Fruit fly (Drosophila melanogaster) whole organism, embryonic: ENCODE measurements around the gene Cpr73D.

Source experiments
- CG10209 ChIP-seq: fragments of 200-800 bp; sonication (Bioruptor generic); optimal IDR thresholded peaks from 3 replicates; lab custom pipeline; 2017; ENCODE audit warnings: missing biosample characterization, mild to moderate bottlenecking, missing genetic modification characterization, missing genetic modification reagents
- CG10543 ChIP-seq: fragments of 200-800 bp; sonication (Bioruptor generic); optimal IDR thresholded peaks from 3 replicates; lab custom pipeline; 2017; ENCODE audit warnings: missing biosample characterization, mild to moderate bottlenecking, missing genetic modification characterization, moderate library complexity
- CG10654 ChIP-seq: fragments of 200-800 bp; sonication (Bioruptor generic); optimal IDR thresholded peaks from 2 replicates; lab custom pipeline; 2016; ENCODE audit warnings: missing biosample characterization, missing genetic modification characterization
- CG11560 ChIP-seq: fragments of 200-800 bp; sonication (Bioruptor generic); IDR thresholded peaks from 3 replicates; pipeline ENCODE4 v1.3.6; 2022; ENCODE audit warnings: missing biosample characterization, missing genetic modification characterization
- CG11695 ChIP-seq: fragments of 200-800 bp; sonication (Bioruptor generic); IDR thresholded peaks from 3 replicates; pipeline ENCODE4 v1.3.6; 2022; ENCODE audit warnings: missing biosample characterization, missing genetic modification characterization
- CG11696 ChIP-seq: fragments of 200-800 bp; sonication (Bioruptor generic); IDR thresholded peaks from 2 replicates; pipeline ENCODE4 v1.3.6; 2022; ENCODE audit warnings: missing biosample characterization, missing genetic modification characterization
- CG12744 ChIP-seq: fragments of 200-800 bp; sonication (Bioruptor generic); optimal IDR thresholded peaks from 2 replicates; lab custom pipeline; 2016; ENCODE audit warnings: missing biosample characterization, missing genetic modification characterization
- CG12769 ChIP-seq: fragments of 200-800 bp; sonication (Bioruptor generic); optimal IDR thresholded peaks from 2 replicates; lab custom pipeline; 2019; ENCODE audit warnings: missing biosample characterization, mild to moderate bottlenecking, missing genetic modification characterization, moderate library complexity
- CG12942 ChIP-seq: fragments of 200-800 bp; sonication (Bioruptor generic); optimal IDR thresholded peaks from 3 replicates; lab custom pipeline; 2016; ENCODE audit warnings: missing biosample characterization, missing genetic modification characterization
- CG13624 ChIP-seq: fragments of 200-800 bp; sonication (Bioruptor generic); optimal IDR thresholded peaks from 2 replicates; lab custom pipeline; 2016; ENCODE audit warnings: missing biosample characterization, missing genetic modification characterization
- CG13894 ChIP-seq: fragments of 200-800 bp; sonication (Bioruptor generic); optimal IDR thresholded peaks from 3 replicates; lab custom pipeline; 2018; ENCODE audit warnings: missing biosample characterization, mild to moderate bottlenecking, missing genetic modification characterization, moderate library complexity
- CG16813 ChIP-seq: fragments of 200-800 bp; sonication (Bioruptor generic); IDR thresholded peaks from 3 replicates; pipeline ENCODE4 v1.3.6; 2022; ENCODE audit warnings: missing biosample characterization, missing genetic modification characterization; ENCODE audit not compliant: partially characterized antibody
- CG17829 ChIP-seq: fragments of 200-800 bp; optimal IDR thresholded peaks from 2 replicates; lab custom pipeline; 2019; ENCODE audit warnings: missing biosample characterization, mild to moderate bottlenecking, missing genetic modification characterization, moderate library complexity
- CG2678 ChIP-seq: fragments of 200-800 bp; sonication (Bioruptor generic); optimal IDR thresholded peaks from 3 replicates; lab custom pipeline; 2019; ENCODE audit warnings: missing biosample characterization, mild to moderate bottlenecking, missing genetic modification characterization, moderate library complexity
- CG31365 ChIP-seq: fragments of 200-800 bp; sonication (Bioruptor generic); optimal IDR thresholded peaks from 2 replicates; lab custom pipeline; 2018; ENCODE audit warnings: missing biosample characterization, mild to moderate bottlenecking, missing genetic modification characterization
- CG33557 ChIP-seq: fragments of 200-800 bp; sonication (Bioruptor generic); optimal IDR thresholded peaks from 2 replicates; lab custom pipeline; 2019; ENCODE audit warnings: missing biosample characterization, mild to moderate bottlenecking, missing genetic modification characterization, moderate library complexity
- CG3407 ChIP-seq: fragments of 200-800 bp; sonication (Bioruptor generic); optimal IDR thresholded peaks from 2 replicates; lab custom pipeline; 2018; ENCODE audit warnings: missing biosample characterization, mild to moderate bottlenecking, missing genetic modification characterization
- CG34376 ChIP-seq: fragments of 200-800 bp; sonication (Bioruptor generic); optimal IDR thresholded peaks from 2 replicates; lab custom pipeline; 2018; ENCODE audit warnings: missing biosample characterization, mild to moderate bottlenecking, missing genetic modification characterization
- CG4820 ChIP-seq: fragments of 200-800 bp; sonication (Bioruptor generic); optimal IDR thresholded peaks from 3 replicates; lab custom pipeline; 2016; ENCODE audit warnings: missing biosample characterization, missing genetic modification characterization
- CG5245 ChIP-seq: fragments of 200-800 bp; sonication (Bioruptor generic); optimal IDR thresholded peaks from 3 replicates; lab custom pipeline; 2016; ENCODE audit warnings: missing biosample characterization, missing genetic modification characterization
- CG6654 ChIP-seq: fragments of 200-800 bp; sonication (Bioruptor generic); optimal IDR thresholded peaks from 2 replicates; lab custom pipeline; 2017; ENCODE audit warnings: missing biosample characterization, mild to moderate bottlenecking, missing genetic modification characterization
- CG7786 ChIP-seq: fragments of 200-800 bp; sonication (Bioruptor generic); optimal IDR thresholded peaks from 2 replicates; lab custom pipeline; 2016; ENCODE audit warnings: missing biosample characterization, missing genetic modification characterization
- CG8359 ChIP-seq: fragments of 200-800 bp; sonication (Bioruptor generic); optimal IDR thresholded peaks from 2 replicates; lab custom pipeline; 2017; ENCODE audit warnings: missing biosample characterization, mild to moderate bottlenecking, missing genetic modification characterization, borderline replicate concordance
- Dbx ChIP-seq: fragments of 200-800 bp; sonication (Bioruptor generic); IDR thresholded peaks from 3 replicates; pipeline ENCODE4 v1.3.6; 2022; ENCODE audit warnings: missing biosample characterization, missing genetic modification characterization
- Fer2 ChIP-seq: fragments of 200-800 bp; sonication (Bioruptor generic); optimal IDR thresholded peaks from 2 replicates; lab custom pipeline; 2018; ENCODE audit warnings: missing biosample characterization, mild to moderate bottlenecking, missing genetic modification characterization, moderate library complexity
- H2.0 ChIP-seq: fragments of 200-800 bp; sonication (Bioruptor generic); IDR thresholded peaks from 2 replicates; pipeline ENCODE4 v1.3.6; 2022; ENCODE audit warnings: missing biosample characterization, missing genetic modification characterization
- Hmx ChIP-seq: fragments of 200-800 bp; sonication (Bioruptor generic); optimal IDR thresholded peaks from 2 replicates; lab custom pipeline; 2016; ENCODE audit warnings: missing biosample characterization, missing genetic modification characterization
- Jarid2 ChIP-seq: fragments of 200-800 bp; sonication (Bioruptor generic); optimal IDR thresholded peaks from 3 replicates; lab custom pipeline; 2017; ENCODE audit warnings: mild to moderate bottlenecking, missing biosample characterization, missing genetic modification reagents, missing genetic modification characterization
- Max ChIP-seq: fragments of 200-800 bp; sonication (Bioruptor generic); optimal IDR thresholded peaks from 2 replicates; lab custom pipeline; 2016; ENCODE audit warnings: missing biosample characterization, mild to moderate bottlenecking, missing genetic modification characterization
- Neu2 ChIP-seq: fragments of 200-800 bp; sonication (Bioruptor generic); optimal IDR thresholded peaks from 3 replicates; lab custom pipeline; 2016; ENCODE audit warnings: missing biosample characterization, missing genetic modification characterization, borderline replicate concordance
- Sox100B ChIP-seq: fragments of 200-800 bp; sonication (Bioruptor generic); optimal IDR thresholded peaks from 3 replicates; lab custom pipeline; 2018; ENCODE audit warnings: missing biosample characterization, mild to moderate bottlenecking, missing genetic modification characterization
- Vsx1 ChIP-seq: fragments of 200-800 bp; sonication (Bioruptor generic); optimal IDR thresholded peaks from 2 replicates; lab custom pipeline; 2017; ENCODE audit warnings: missing biosample characterization, mild to moderate bottlenecking, missing genetic modification characterization, missing genetic modification reagents
- ash1 ChIP-seq: fragments of 200-800 bp; sonication (Bioruptor generic); optimal IDR thresholded peaks from 2 replicates; lab custom pipeline; 2018; ENCODE audit warnings: missing biosample characterization, mild to moderate bottlenecking, missing genetic modification characterization
- az2 ChIP-seq: fragments of 200-800 bp; sonication (Bioruptor generic); optimal IDR thresholded peaks from 3 replicates; lab custom pipeline; 2016; ENCODE audit warnings: missing biosample characterization, missing genetic modification characterization
- bsh ChIP-seq, 2 experiments: fragments of 200-800 bp; sonication (Bioruptor generic); optimal IDR thresholded peaks; 2 replicates each; lab custom pipeline; 2017 to 2018; ENCODE audit warnings: mild to moderate bottlenecking in 2 of 2, missing biosample characterization in 2 of 2, missing genetic modification characterization in 2 of 2, moderate library complexity in 1 of 2
- caup ChIP-seq: fragments of 200-800 bp; sonication (Bioruptor generic); optimal IDR thresholded peaks from 3 replicates; lab custom pipeline; 2017; ENCODE audit warnings: missing biosample characterization, mild to moderate bottlenecking, missing genetic modification characterization, moderate library complexity; ENCODE audit not compliant: severe bottlenecking
- cg ChIP-seq: fragments of 200-800 bp; sonication (Bioruptor generic); optimal IDR thresholded peaks from 3 replicates; lab custom pipeline; 2019; ENCODE audit warnings: missing biosample characterization, mild to moderate bottlenecking, missing genetic modification characterization, moderate library complexity
- ci ChIP-seq: fragments of 200-800 bp; sonication (Bioruptor generic); IDR thresholded peaks from 3 replicates; pipeline ENCODE4 v1.3.6; 2022; ENCODE audit warnings: missing biosample characterization, missing genetic modification characterization
- crol ChIP-seq: fragments of 200-800 bp; sonication (Bioruptor generic); IDR thresholded peaks from 2 replicates; pipeline ENCODE4 v1.3.6; 2022; ENCODE audit warnings: missing biosample characterization, missing genetic modification characterization
- dimm ChIP-seq: fragments of 200-800 bp; sonication (Bioruptor generic); IDR thresholded peaks from 2 replicates; pipeline ENCODE4 v1.3.6; 2022; ENCODE audit warnings: missing biosample characterization, missing genetic modification characterization
- ems ChIP-seq: fragments of 200-800 bp; sonication (Bioruptor generic); optimal IDR thresholded peaks from 3 replicates; lab custom pipeline; 2016; ENCODE audit warnings: missing biosample characterization, missing genetic modification characterization
- eyg ChIP-seq: fragments of 200-800 bp; sonication (Bioruptor generic); optimal IDR thresholded peaks from 3 replicates; lab custom pipeline; 2016; ENCODE audit warnings: missing biosample characterization, missing genetic modification characterization
- fd64A ChIP-seq: fragments of 200-800 bp; sonication (Bioruptor generic); optimal IDR thresholded peaks from 3 replicates; lab custom pipeline; 2018; ENCODE audit warnings: missing biosample characterization, mild to moderate bottlenecking, missing genetic modification characterization
- gcm2 ChIP-seq: fragments of 200-800 bp; sonication (Bioruptor generic); optimal IDR thresholded peaks from 2 replicates; lab custom pipeline; 2016; ENCODE audit warnings: missing biosample characterization, missing genetic modification characterization
- gsb-n ChIP-seq: fragments of 200-800 bp; sonication (Bioruptor generic); optimal IDR thresholded peaks from 3 replicates; lab custom pipeline; 2018; ENCODE audit warnings: missing biosample characterization, mild to moderate bottlenecking, missing genetic modification characterization
- hkb ChIP-seq, 2 experiments: fragments of 200-800 bp in 1 of 2; fragments of >200 bp in 1 of 2; sonication (Bioruptor generic) in 1 of 2; IDR thresholded peaks in 1 of 2; optimal IDR thresholded peaks in 1 of 2; 2 replicates each; pipeline versions ENCODE4 v1.3.6 to Lab custom; 2017 to 2022; ENCODE audit warnings: missing biosample characterization in 1 of 2, missing genetic modification characterization in 1 of 2
- mld ChIP-seq: fragments of 200-800 bp; sonication (Bioruptor generic); IDR thresholded peaks from 3 replicates; pipeline ENCODE4 v1.3.6; 2022; ENCODE audit warnings: missing biosample characterization, missing genetic modification characterization; ENCODE audit not compliant: partially characterized antibody
- repo ChIP-seq: fragments of 200-800 bp; sonication (Bioruptor generic); optimal IDR thresholded peaks from 2 replicates; lab custom pipeline; 2016; ENCODE audit warnings: missing biosample characterization, missing genetic modification characterization
- wek ChIP-seq: fragments of 200-800 bp; sonication (Bioruptor generic); optimal IDR thresholded peaks from 3 replicates; lab custom pipeline; 2018; ENCODE audit warnings: missing biosample characterization, mild to moderate bottlenecking, missing genetic modification characterization, moderate library complexity
- z ChIP-seq: fragments of 200-800 bp; sonication (Bioruptor generic); IDR thresholded peaks from 3 replicates; pipeline ENCODE4 v1.3.6; 2022; ENCODE audit warnings: missing biosample characterization, missing genetic modification characterization

Gene Cpr73D

DNA sequence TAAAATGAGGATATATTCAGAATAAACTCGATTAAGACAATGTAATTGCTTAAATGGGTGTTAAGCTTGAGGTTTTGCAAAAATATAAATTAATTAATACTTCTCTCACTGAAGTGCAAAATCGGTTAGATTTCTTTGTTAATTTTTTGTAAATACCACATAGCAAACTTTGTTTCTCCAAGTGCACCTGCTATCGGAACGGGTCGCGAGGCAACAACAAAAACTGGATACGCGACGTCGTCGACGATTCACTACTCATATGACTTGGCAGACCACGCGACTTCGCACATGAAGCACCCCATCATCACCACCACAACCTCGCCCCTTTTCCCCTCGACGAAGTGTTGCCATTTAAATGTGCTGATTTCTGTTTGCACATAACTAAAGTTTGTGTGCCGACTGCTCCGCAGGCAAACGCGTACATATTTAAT, 49.6 kb upstream of the Cpr73D start (continued):
- TF ChIP-seq CG11696 (GFP tag; lab: Robert Waterston, UW): peak; percentile 31; the same call in 1 of the 2 replicates
- TF ChIP-seq CG12942: no peak
- no peak for TF ChIP-seq mld
- TF ChIP-seq CG10543 (GFP tag; lab: Kevin White, UChicago): peak; percentile 47
- no peak for TF ChIP-seq Jarid2
- TF ChIP-seq CG31365 (tag; lab: Kevin White, UChicago): no peak
- no peak for TF ChIP-seq hkb (optimal IDR thresholded peaks at IDR 0.05; lab: Kevin White, UChicago)
- peak; percentile 44; the same call in 1 of the 2 replicates for TF ChIP-seq hkb (GFP tag; IDR thresholded peaks at IDR 0.05; lab: Robert Waterston, UW)
- no peak for TF ChIP-seq Dbx (GFP tag; lab: Robert Waterston, UW)
- no peak for TF ChIP-seq gcm2 (GFP tag; lab: Kevin White, UChicago)
- TF ChIP-seq CG7786 (GFP tag; lab: Kevin White, UChicago): no peak
- TF ChIP-seq CG34376 (GFP tag; lab: Kevin White, UChicago): no peak
- TF ChIP-seq CG11560 (tag; lab: Robert Waterston, UW): no peak
- TF ChIP-seq repo (GFP tag; lab: Kevin White, UChicago): no peak
- TF ChIP-seq Max (GFP tag; lab: Kevin White, UChicago): no peak
- no peak for TF ChIP-seq z (GFP tag; lab: Robert Waterston, UW)
- TF ChIP-seq CG3407 (GFP tag; lab: Kevin White, UChicago): no peak
- TF ChIP-seq eyg: no peak
- TF ChIP-seq CG33557: no peak
- no peak for TF ChIP-seq CG16813 (GFP tag; lab: Robert Waterston, UW)
- TF ChIP-seq CG10209 (GFP tag; lab: Kevin White, UChicago): peak; percentile 26
- TF ChIP-seq CG10654 (GFP tag; lab: Kevin White, UChicago): peak; percentile 6
- TF ChIP-seq CG13624 (GFP tag; lab: Kevin White, UChicago): no peak
- TF ChIP-seq dimm (GFP tag; lab: Robert Waterston, UW): no peak
- TF ChIP-seq Hmx (GFP tag; lab: Kevin White, UChicago): no peak
- TF ChIP-seq bsh (GFP tag; optimal IDR thresholded peaks at IDR 0.05; lab: Kevin White, UChicago): peak in 1 of 2 experiments; percentile 25
- TF ChIP-seq ash1 (GFP tag; lab: Kevin White, UChicago): peak; percentile 19
- no peak for TF ChIP-seq gsb-n (tag; lab: Kevin White, UChicago)
- no peak for TF ChIP-seq CG13894 (tag; lab: Kevin White, UChicago)
- peak; percentile 40 for TF ChIP-seq CG2678
- TF ChIP-seq CG12744 (GFP tag; lab: Kevin White, UChicago): no peak
- no peak for TF ChIP-seq CG6654 (GFP tag; lab: Kevin White, UChicago)
- TF ChIP-seq CG17829 (tag; lab: Kevin White, UChicago): no peak
- no peak for TF ChIP-seq CG5245 (GFP tag; lab: Kevin White, UChicago)
- TF ChIP-seq CG12769 (tag; lab: Kevin White, UChicago): peak; percentile 31
- no peak for TF ChIP-seq ems
- peak; percentile 26; the same call in 1 of the 2 replicates for TF ChIP-seq H2.0 (GFP tag; lab: Robert Waterston, UW)
- TF ChIP-seq ci: no peak
- TF ChIP-seq Sox100B (GFP tag; lab: Kevin White, UChicago): no peak
- TF ChIP-seq caup (GFP tag; lab: Kevin White, UChicago): peak; percentile 2
- TF ChIP-seq CG11695: peak; percentile 34; the same call in 1 of the 3 replicates
- no peak for TF ChIP-seq CG8359 (GFP tag; lab: Kevin White, UChicago)
- TF ChIP-seq CG4820 (GFP tag; lab: Kevin White, UChicago): no peak
- TF ChIP-seq Fer2 (tag; lab: Kevin White, UChicago): no peak
- TF ChIP-seq crol (GFP tag; lab: Robert Waterston, UW): peak; percentile 76
- no peak for TF ChIP-seq fd64A (GFP tag; lab: Kevin White, UChicago)
- TF ChIP-seq cg (GFP tag; lab: Kevin White, UChicago): no peak
- TF ChIP-seq az2 (GFP tag; lab: Kevin White, UChicago): peak; percentile 3
- TF ChIP-seq Neu2: no peak
- no peak for TF ChIP-seq Vsx1
- no peak for TF ChIP-seq wek (GFP tag; lab: Kevin White, UChicago)
